Fruit fly (Drosophila melanogaster) whole organism, embryonic: ENCODE measurements around the gene CG18302.

Experiments
- CG10654 ChIP-seq: fragments of 200-800 bp; sonication (Bioruptor generic); optimal IDR thresholded peaks from 2 replicates; lab custom pipeline; 2016; ENCODE audit warnings: missing biosample characterization, missing genetic modification characterization
- CG11504 ChIP-seq: fragments of 200-800 bp; sonication (Bioruptor generic); optimal IDR thresholded peaks from 3 replicates; lab custom pipeline; 2019; ENCODE audit warnings: missing biosample characterization, mild to moderate bottlenecking, missing genetic modification characterization, moderate library complexity
- CG12155 ChIP-seq: fragments of 200-800 bp; sonication (Bioruptor generic); optimal IDR thresholded peaks from 3 replicates; lab custom pipeline; 2016; ENCODE audit warnings: missing biosample characterization, missing genetic modification characterization
- CG12391 ChIP-seq: fragments of 200-800 bp; sonication (Bioruptor generic); optimal IDR thresholded peaks from 3 replicates; lab custom pipeline; 2018; ENCODE audit warnings: missing biosample characterization, mild to moderate bottlenecking, missing genetic modification characterization, moderate library complexity
- CG12942 ChIP-seq: fragments of 200-800 bp; sonication (Bioruptor generic); optimal IDR thresholded peaks from 3 replicates; lab custom pipeline; 2016; ENCODE audit warnings: missing biosample characterization, missing genetic modification characterization
- CG13287 ChIP-seq: fragments of 200-800 bp; sonication (Bioruptor generic); IDR thresholded peaks from 2 replicates; pipeline ENCODE4 v1.3.6; 2022; ENCODE audit warnings: missing biosample characterization, missing genetic modification characterization; ENCODE audit not compliant: partially characterized antibody
- CG14667 ChIP-seq: fragments of 200-800 bp; sonication (Bioruptor generic); IDR thresholded peaks from 2 replicates; pipeline ENCODE4 v1.3.6; 2022; ENCODE audit warnings: missing biosample characterization, missing genetic modification characterization
- CG17829 ChIP-seq: fragments of 200-800 bp; optimal IDR thresholded peaks from 2 replicates; lab custom pipeline; 2019; ENCODE audit warnings: missing biosample characterization, mild to moderate bottlenecking, missing genetic modification characterization, moderate library complexity
- CG30020 ChIP-seq: fragments of 200-800 bp; optimal IDR thresholded peaks from 2 replicates; lab custom pipeline; 2019; ENCODE audit warnings: missing biosample characterization, mild to moderate bottlenecking, missing genetic modification characterization, moderate library complexity
- CG30403 ChIP-seq: fragments of 200-800 bp; sonication (Bioruptor generic); optimal IDR thresholded peaks from 3 replicates; lab custom pipeline; 2016; ENCODE audit warnings: missing biosample characterization, missing genetic modification characterization
- CG4404 ChIP-seq: fragments of 200-800 bp; sonication (Bioruptor generic); IDR thresholded peaks from 2 replicates; pipeline ENCODE4 v1.3.6; 2022; ENCODE audit warnings: missing biosample characterization, missing genetic modification characterization
- CG5180 ChIP-seq: fragments of 200-800 bp; sonication (Bioruptor generic); optimal IDR thresholded peaks from 3 replicates; lab custom pipeline; 2017; ENCODE audit warnings: missing biosample characterization, missing genetic modification characterization, mild to moderate bottlenecking, moderate library complexity, missing genetic modification reagents
- CG6272 ChIP-seq: fragments of 200-800 bp; sonication (Bioruptor generic); IDR thresholded peaks from 2 replicates; pipeline ENCODE4 v1.3.6; 2022; ENCODE audit warnings: missing biosample characterization, missing genetic modification characterization
- CG7372 ChIP-seq: fragments of 200-800 bp; sonication (Bioruptor generic); IDR thresholded peaks from 2 replicates; pipeline ENCODE4 v1.3.6; 2022; ENCODE audit warnings: missing biosample characterization, missing genetic modification characterization
- CG9727 ChIP-seq: fragments of 200-800 bp; sonication (Bioruptor generic); optimal IDR thresholded peaks from 3 replicates; lab custom pipeline; 2017; ENCODE audit warnings: missing biosample characterization, mild to moderate bottlenecking, missing genetic modification characterization
- D ChIP-seq, 2 experiments: fragments of 200-800 bp in 1 of 2; fragments of >200 bp in 1 of 2; sonication (Bioruptor generic) in 1 of 2; optimal IDR thresholded peaks; 2 replicates in 1 of 2; 3 replicates in 1 of 2; lab custom pipeline; 2017; ENCODE audit warnings: mild to moderate bottlenecking in 1 of 2, missing biosample characterization in 1 of 2, missing genetic modification characterization in 1 of 2, missing genetic modification reagents in 1 of 2
- Doc3 ChIP-seq: fragments of 200-800 bp; sonication (Bioruptor generic); IDR thresholded peaks from 3 replicates; pipeline ENCODE4 v1.3.6; 2022; ENCODE audit warnings: missing biosample characterization, missing genetic modification characterization; ENCODE audit not compliant: partially characterized antibody
- HHEX ChIP-seq: fragments of 200-800 bp; sonication (Bioruptor generic); optimal IDR thresholded peaks from 3 replicates; lab custom pipeline; 2017; ENCODE audit warnings: missing biosample characterization, mild to moderate bottlenecking, missing genetic modification characterization, missing genetic modification reagents
- HLHmδ ChIP-seq: fragments of 200-800 bp; sonication (Bioruptor generic); optimal IDR thresholded peaks from 2 replicates; lab custom pipeline; 2018; ENCODE audit warnings: missing biosample characterization, mild to moderate bottlenecking, missing genetic modification characterization, moderate library complexity
- HmgZ ChIP-seq: fragments of 200-800 bp; sonication (Bioruptor generic); optimal IDR thresholded peaks from 2 replicates; lab custom pipeline; 2018; ENCODE audit warnings: missing biosample characterization, mild to moderate bottlenecking, missing genetic modification characterization
- Hsf ChIP-seq: fragments of 200-800 bp; sonication (Bioruptor generic); optimal IDR thresholded peaks from 3 replicates; lab custom pipeline; 2016; ENCODE audit warnings: missing biosample characterization, missing genetic modification characterization
- Kr ChIP-seq: fragments of 200-800 bp; sonication (Bioruptor generic); optimal IDR thresholded peaks from 2 replicates; lab custom pipeline; 2017; ENCODE audit warnings: missing biosample characterization, mild to moderate bottlenecking, missing genetic modification characterization
- Mes4 ChIP-seq: fragments of 200-800 bp; sonication (Bioruptor generic); optimal IDR thresholded peaks from 2 replicates; lab custom pipeline; 2016; ENCODE audit warnings: missing biosample characterization, missing genetic modification characterization
- Oaz ChIP-seq: fragments of 200-800 bp; sonication (Bioruptor generic); IDR thresholded peaks from 2 replicates; pipeline ENCODE4 v1.3.6; 2022; ENCODE audit warnings: missing biosample characterization, missing genetic modification characterization
- Scr ChIP-seq: fragments of 200-800 bp; sonication (Bioruptor generic); IDR thresholded peaks from 2 replicates; pipeline ENCODE4 v1.3.6; 2022; ENCODE audit warnings: missing biosample characterization, missing genetic modification characterization; ENCODE audit not compliant: partially characterized antibody
- Sin3A ChIP-seq: fragments of >200 bp; optimal IDR thresholded peaks from 2 replicates; lab custom pipeline; 2018
- Taf1 ChIP-seq: fragments of 200-800 bp; sonication (Bioruptor generic); IDR thresholded peaks from 2 replicates; pipeline ENCODE4 v1.3.6; 2022; ENCODE audit warnings: missing biosample characterization, missing genetic modification characterization
- Trl ChIP-seq, 3 experiments: fragments of >200 bp in 2 of 3; fragments of 200-800 bp in 1 of 3; sonication (Bioruptor generic) in 1 of 3; optimal IDR thresholded peaks; 2 replicates in 1 of 3; 3 replicates in 2 of 3; lab custom pipeline; 2016 to 2017; ENCODE audit warnings: missing biosample characterization in 1 of 3, missing genetic modification characterization in 1 of 3
- cg ChIP-seq: fragments of 200-800 bp; sonication (Bioruptor generic); optimal IDR thresholded peaks from 3 replicates; lab custom pipeline; 2019; ENCODE audit warnings: missing biosample characterization, mild to moderate bottlenecking, missing genetic modification characterization, moderate library complexity
- disco-r ChIP-seq: fragments of 200-800 bp; sonication (Bioruptor generic); optimal IDR thresholded peaks from 2 replicates; lab custom pipeline; 2016; ENCODE audit warnings: missing biosample characterization, missing genetic modification characterization
- ems ChIP-seq: fragments of 200-800 bp; sonication (Bioruptor generic); optimal IDR thresholded peaks from 3 replicates; lab custom pipeline; 2016; ENCODE audit warnings: missing biosample characterization, missing genetic modification characterization
- eve ChIP-seq, 2 experiments: fragments of >200 bp; optimal IDR thresholded peaks; 2 replicates each; lab custom pipeline; 2017; ENCODE audit warnings: missing biosample characterization in 2 of 2, missing genetic modification characterization in 2 of 2
- ewg ChIP-seq: fragments of 200-800 bp; sonication (Bioruptor generic); optimal IDR thresholded peaks from 3 replicates; lab custom pipeline; 2017; ENCODE audit warnings: mild to moderate bottlenecking, missing biosample characterization, missing genetic modification reagents, missing genetic modification characterization
- fd3F ChIP-seq: fragments of 200-800 bp; sonication (Bioruptor generic); optimal IDR thresholded peaks from 2 replicates; lab custom pipeline; 2018; ENCODE audit warnings: missing biosample characterization, mild to moderate bottlenecking, missing genetic modification characterization, moderate library complexity
- fu2 ChIP-seq: fragments of 200-800 bp; sonication (Bioruptor generic); optimal IDR thresholded peaks from 2 replicates; lab custom pipeline; 2016; ENCODE audit warnings: missing biosample characterization, missing genetic modification characterization
- gce ChIP-seq: fragments of 200-800 bp; sonication (Bioruptor generic); IDR thresholded peaks from 3 replicates; pipeline ENCODE4 v1.3.6; 2022; ENCODE audit warnings: missing biosample characterization, missing genetic modification characterization
- gcm2 ChIP-seq: fragments of 200-800 bp; sonication (Bioruptor generic); optimal IDR thresholded peaks from 2 replicates; lab custom pipeline; 2016; ENCODE audit warnings: missing biosample characterization, missing genetic modification characterization
- gem ChIP-seq: fragments of 200-800 bp; sonication (Bioruptor generic); optimal IDR thresholded peaks from 2 replicates; lab custom pipeline; 2019; ENCODE audit warnings: missing biosample characterization, mild to moderate bottlenecking, missing genetic modification characterization, moderate library complexity
- hb ChIP-seq: fragments of 200-800 bp; sonication (Bioruptor generic); IDR thresholded peaks from 3 replicates; pipeline ENCODE4 v1.3.6; 2022; ENCODE audit warnings: missing biosample characterization, missing genetic modification characterization; ENCODE audit not compliant: partially characterized antibody
- knrl ChIP-seq: fragments of 200-800 bp; sonication (Bioruptor generic); IDR thresholded peaks from 3 replicates; pipeline ENCODE4 v1.3.6; 2022; ENCODE audit warnings: missing biosample characterization, missing genetic modification characterization; ENCODE audit not compliant: partially characterized antibody
- nerfin-2 ChIP-seq: fragments of 200-800 bp; sonication (Bioruptor generic); IDR thresholded peaks from 2 replicates; pipeline ENCODE4 v1.3.6; 2022; ENCODE audit warnings: missing biosample characterization, missing genetic modification characterization; ENCODE audit not compliant: partially characterized antibody
- onecut ChIP-seq: fragments of 200-800 bp; sonication (Bioruptor generic); IDR thresholded peaks from 2 replicates; pipeline ENCODE4 v1.3.6; 2022; ENCODE audit warnings: missing biosample characterization, missing genetic modification characterization
- peb ChIP-seq: fragments of 200-800 bp; sonication (Bioruptor generic); IDR thresholded peaks from 2 replicates; pipeline ENCODE4 v1.3.6; 2022; ENCODE audit warnings: missing biosample characterization, missing genetic modification characterization
- scrt ChIP-seq: fragments of 200-800 bp; sonication (Bioruptor generic); optimal IDR thresholded peaks from 2 replicates; lab custom pipeline; 2018; ENCODE audit warnings: missing biosample characterization, mild to moderate bottlenecking, missing genetic modification characterization, moderate library complexity
- slbo ChIP-seq: fragments of 200-800 bp; sonication (Bioruptor generic); IDR thresholded peaks from 2 replicates; pipeline ENCODE4 v1.3.6; 2022; ENCODE audit warnings: missing biosample characterization, missing genetic modification characterization
- sna ChIP-seq: fragments of 200-800 bp; sonication (Bioruptor generic); IDR thresholded peaks from 2 replicates; pipeline ENCODE4 v1.3.6; 2022; ENCODE audit warnings: missing biosample characterization, missing genetic modification characterization; ENCODE audit not compliant: partially characterized antibody
- stc ChIP-seq: fragments of 200-800 bp; sonication (Bioruptor generic); IDR thresholded peaks from 2 replicates; pipeline ENCODE4 v1.3.6; 2022; ENCODE audit warnings: missing biosample characterization, missing genetic modification characterization
- tna ChIP-seq: fragments of 200-800 bp; sonication (Bioruptor generic); IDR thresholded peaks from 2 replicates; pipeline ENCODE4 v1.3.6; 2022; ENCODE audit warnings: missing biosample characterization, missing genetic modification characterization; ENCODE audit not compliant: partially characterized antibody

Gene CG18302

dm6 chr2L:10488484-10489223 lies 45.5 kb upstream of the CG18302 start, which contains the start of the genes Cog4 and CG6144 (continued):
- TF ChIP-seq HHEX (GFP tag; lab: Kevin White, UChicago) (no peak), gcm2 (GFP tag; lab: Kevin White, UChicago) (no peak), Doc3 (peak; percentile 77; the same call in 2 of the 3 replicates), eve (GFP tag; optimal IDR thresholded peaks at IDR 0.05; lab: Kevin White, UChicago) (no peak), HmgZ (tag; lab: Kevin White, UChicago) (no peak), CG12155 (no peak), Oaz (GFP tag; lab: Robert Waterston, UW) (no peak), gem (tag; lab: Kevin White, UChicago) (no peak), HLHmδ (GFP tag; lab: Kevin White, UChicago) (no peak), slbo (GFP tag; lab: Robert Waterston, UW) (peak; percentile 51; the same call in 1 of the 2 replicates), stc (no peak), CG30020 (peak; percentile 65), CG10654 (no peak), CG12391 (tag; lab: Kevin White, UChicago) (peak; percentile 54), hb (peak; percentile 27; the same call in 2 of the 3 replicates), tna (peak; percentile 62), fu2 (no peak), Scr (GFP tag; lab: Robert Waterston, UW) (peak; percentile 82), fd3F (GFP tag; lab: Kevin White, UChicago) (no peak), peb (GFP tag; lab: Robert Waterston, UW) (no peak), Mes4 (no peak), disco-r (GFP tag; lab: Kevin White, UChicago) (no peak), CG9727 (GFP tag; lab: Kevin White, UChicago) (no peak), CG17829 (tag; lab: Kevin White, UChicago) (peak; percentile 27), nerfin-2 (GFP tag; lab: Robert Waterston, UW) (peak; percentile 51; the same call in 1 of the 2 replicates), D (optimal IDR thresholded peaks at IDR 0.05; lab: Kevin White, UChicago) (no peak), D (GFP tag; optimal IDR thresholded peaks at IDR 0.05; lab: Kevin White, UChicago) (no peak), Hsf (GFP tag; lab: Kevin White, UChicago) (peak; percentile 29), gce (GFP tag; lab: Robert Waterston, UW) (no peak), scrt (no peak), CG11504 (no peak), CG14667 (GFP tag; lab: Robert Waterston, UW) (no peak), Sin3A (lab: Kevin White, UChicago) (peak; percentile 64), Taf1 (GFP tag; lab: Robert Waterston, UW) (no peak), knrl (peak; percentile 77), Kr (no peak), CG12942 (GFP tag; lab: Kevin White, UChicago) (no peak), CG5180 (GFP tag; lab: Kevin White, UChicago) (no peak), onecut (GFP tag; lab: Robert Waterston, UW) (peak; percentile 91), Trl (optimal IDR thresholded peaks at IDR 0.05; lab: Kevin White, UChicago) (no peak), Trl (GFP tag; optimal IDR thresholded peaks at IDR 0.05; lab: Kevin White, UChicago) (peak; percentile 62), ems (no peak), CG4404 (GFP tag; lab: Robert Waterston, UW) (no peak), CG6272 (no peak), CG30403 (GFP tag; lab: Kevin White, UChicago) (peak; percentile 44), sna (peak; percentile 84), CG13287 (GFP tag; lab: Robert Waterston, UW) (peak; percentile 88), ewg (GFP tag; lab: Kevin White, UChicago) (no peak), cg (GFP tag; lab: Kevin White, UChicago) (no peak), CG7372 (no peak)
